Worm (Caenorhabditis elegans) whole organism, mixed stage, embryonic: ENCODE results near the gene C17H11.2.

ENCODE experiments used
- M03D4.4 ChIP-seq: sonication (generic microtip); optimal IDR thresholded peaks from 2 replicates; lab custom pipeline; 2017; ENCODE audit warnings: mild to moderate bottlenecking, missing genetic modification characterization, missing compliant biosample characterization
- bed-3 ChIP-seq: fragments of 200-800 bp; sonication (Bioruptor generic); optimal IDR thresholded peaks from 3 replicates; lab custom pipeline; 2018; ENCODE audit warnings: mild to moderate bottlenecking, missing genetic modification characterization, moderate library complexity, missing compliant biosample characterization
- blmp-1 ChIP-seq: fragments of 150-350 bp; optimal IDR thresholded peaks from 2 replicates; lab custom pipeline; 2014; ENCODE audit warnings: missing biosample characterization, missing genetic modification characterization
- ceh-39 ChIP-seq: fragments of 150-350 bp; optimal IDR thresholded peaks from 2 replicates; lab custom pipeline; 2014; ENCODE audit warnings: missing biosample characterization, missing genetic modification characterization
- ceh-43 ChIP-seq: fragments of 200-800 bp; sonication (Bioruptor generic); optimal IDR thresholded peaks from 2 replicates; lab custom pipeline; 2018; ENCODE audit warnings: mild to moderate bottlenecking, missing genetic modification characterization, moderate library complexity, missing compliant biosample characterization
- ces-1 ChIP-seq: fragments of 150-350 bp; optimal IDR thresholded peaks from 2 replicates; lab custom pipeline; 2014; ENCODE audit warnings: missing biosample characterization, missing genetic modification reagents, missing genetic modification characterization
- cnd-1 ChIP-seq: fragments of 200-800 bp; sonication (Bioruptor generic); optimal IDR thresholded peaks from 2 replicates; lab custom pipeline; 2018; ENCODE audit warnings: mild to moderate bottlenecking, missing genetic modification characterization, missing compliant biosample characterization
- elt-1 ChIP-seq: sonication (generic microtip); optimal IDR thresholded peaks from 2 replicates; lab custom pipeline; 2017; ENCODE audit warnings: missing genetic modification characterization, mild to moderate bottlenecking, missing compliant biosample characterization, antibody characterized with exemption, moderate library complexity, borderline replicate concordance; ENCODE audit not compliant: insufficient read depth
- elt-3 ChIP-seq: fragments of 150-350 bp; optimal IDR thresholded peaks from 2 replicates; lab custom pipeline; 2014; ENCODE audit warnings: missing biosample characterization, missing genetic modification characterization
- ham-2 ChIP-seq: fragments of 200-800 bp; sonication (Bioruptor generic); optimal IDR thresholded peaks from 2 replicates; lab custom pipeline; 2018; ENCODE audit warnings: mild to moderate bottlenecking, missing genetic modification characterization, missing compliant biosample characterization
- lin-13 ChIP-seq: fragments of 150-350 bp; optimal IDR thresholded peaks from 2 replicates; lab custom pipeline; 2014; ENCODE audit warnings: missing biosample characterization, missing genetic modification characterization
- lin-32 ChIP-seq: fragments of 200-800 bp; sonication (Bioruptor generic); optimal IDR thresholded peaks from 2 replicates; lab custom pipeline; 2018; ENCODE audit warnings: mild to moderate bottlenecking, missing genetic modification characterization, missing compliant biosample characterization
- lsy-2 ChIP-seq: fragments of 150-350 bp; optimal IDR thresholded peaks from 2 replicates; lab custom pipeline; 2014; ENCODE audit warnings: missing biosample characterization, missing genetic modification characterization
- mab-5 ChIP-seq: fragments of 150-350 bp; optimal IDR thresholded peaks from 2 replicates; lab custom pipeline; 2014; ENCODE audit warnings: missing biosample characterization, missing genetic modification characterization
- nhr-12 ChIP-seq: fragments of 150-350 bp; optimal IDR thresholded peaks from 2 replicates; lab custom pipeline; 2014; ENCODE audit warnings: missing biosample characterization, missing genetic modification characterization
- nhr-76 ChIP-seq: sonication (generic microtip); optimal IDR thresholded peaks from 2 replicates; lab custom pipeline; 2017; ENCODE audit warnings: missing biosample characterization, missing genetic modification characterization
- pha-4 ChIP-seq: fragments of 150-350 bp; optimal IDR thresholded peaks from 2 replicates; lab custom pipeline; 2018; ENCODE audit warnings: missing biosample characterization, missing genetic modification reagents, missing genetic modification characterization
- snpc-4 ChIP-seq: fragments of 150-350 bp; optimal IDR thresholded peaks from 2 replicates; lab custom pipeline; 2014; ENCODE audit warnings: missing biosample characterization, missing genetic modification characterization
- sptf-1 ChIP-seq: sonication (generic microtip); optimal IDR thresholded peaks from 2 replicates; lab custom pipeline; 2017; ENCODE audit warnings: mild to moderate bottlenecking, missing genetic modification characterization, moderate library complexity, missing compliant biosample characterization
- tbx-8 ChIP-seq: fragments of 200-800 bp; sonication (Bioruptor generic); optimal IDR thresholded peaks from 2 replicates; lab custom pipeline; 2018; ENCODE audit warnings: mild to moderate bottlenecking, missing genetic modification characterization, moderate library complexity, missing compliant biosample characterization
- unc-120 ChIP-seq: sonication (generic microtip); optimal IDR thresholded peaks from 2 replicates; lab custom pipeline; 2017; ENCODE audit warnings: missing genetic modification characterization, missing compliant biosample characterization; ENCODE audit not compliant: poor library complexity, severe bottlenecking
- unc-62 ChIP-seq: fragments of 150-350 bp; optimal IDR thresholded peaks from 2 replicates; lab custom pipeline; 2014; ENCODE audit warnings: missing biosample characterization, missing genetic modification reagents, missing genetic modification characterization
- ztf-11 ChIP-seq: fragments of 150-350 bp; optimal IDR thresholded peaks from 2 replicates; lab custom pipeline; 2014; ENCODE audit warnings: missing biosample characterization, missing genetic modification characterization

Gene C17H11.2

DNA sequence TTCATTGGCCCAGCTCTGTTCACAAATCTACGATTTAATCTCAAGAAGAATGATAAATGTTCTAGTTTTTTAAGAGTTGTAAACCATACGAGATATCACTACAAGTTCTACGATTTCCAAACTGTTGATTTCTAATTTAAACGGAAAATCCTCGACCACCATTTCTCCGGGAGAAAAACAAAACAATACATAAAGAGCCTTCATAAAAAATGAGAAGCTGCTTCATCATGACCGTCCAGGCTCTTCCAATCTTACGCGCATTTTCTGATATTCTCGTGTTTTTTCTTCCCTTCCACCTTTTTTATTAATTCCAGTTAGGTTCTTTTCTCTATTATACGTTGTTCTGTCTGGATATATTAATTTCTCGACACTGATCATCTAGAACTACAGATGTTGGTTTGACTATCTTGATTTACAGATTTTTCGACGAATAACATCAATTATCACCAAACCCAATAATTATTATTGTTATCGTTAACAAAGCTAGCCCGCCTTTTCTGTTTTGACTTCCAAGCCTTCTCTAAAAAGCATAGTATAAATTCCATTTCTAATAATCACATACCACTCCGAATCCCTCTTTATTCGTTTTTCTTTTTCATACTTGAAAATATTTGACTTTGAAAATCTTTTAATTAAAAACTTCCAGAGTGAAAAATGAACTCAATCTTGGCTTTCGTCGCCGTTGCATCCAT, 44.8 kb downstream of the C17H11.2 start, which contains the start of gene C47D2.1:
Gene C47D2.1 (plus strand): TSS at position 642 of the 692 bp plus-strand sequence.
- TF ChIP-seq sptf-1 (no peak), ceh-43 (GFP tag; lab: Kevin White, UChicago) (no peak), mab-5 (tag; lab: Kevin White, UChicago) (no peak), ces-1 (GFP tag; lab: Kevin White, UChicago) (no peak), nhr-76 (tag; lab: Kevin White, UChicago) (no peak)

DNA sequence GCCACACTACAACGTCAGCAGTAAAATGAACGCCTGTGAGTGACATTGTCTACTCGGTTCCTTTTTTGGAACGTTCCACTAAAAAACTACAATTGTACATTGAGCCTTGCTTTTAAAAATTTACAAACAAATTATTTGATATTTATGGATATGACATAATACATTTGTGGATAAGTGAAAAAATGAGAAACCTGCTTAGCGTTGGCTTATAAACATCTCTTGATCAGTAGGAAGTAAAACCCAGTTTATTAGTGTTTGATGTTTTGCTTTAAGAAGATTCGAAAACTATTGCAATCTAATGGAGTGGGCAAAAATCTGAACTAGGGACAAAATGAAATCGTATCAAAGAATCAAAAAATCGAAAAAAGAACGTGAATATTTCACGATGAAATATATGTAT, 47.2 kb downstream of the C17H11.2 start:
- TF ChIP-seq ces-1 (GFP tag; lab: Kevin White, UChicago) (no peak), M03D4.4 (no peak), pha-4 (tag; lab: Kevin White, UChicago) (no peak), tbx-8 (GFP tag; lab: Kevin White, UChicago) (no peak), bed-3 (GFP tag; lab: Kevin White, UChicago) (no peak), blmp-1 (tag; lab: Kevin White, UChicago) (no peak), nhr-12 (tag; lab: Kevin White, UChicago) (no peak), elt-1 (tag; lab: Kevin White, UChicago) (no peak), unc-120 (tag; lab: Kevin White, UChicago) (no peak), lin-32 (GFP tag; lab: Kevin White, UChicago) (no peak), elt-3 (no peak), lin-13 (no peak), unc-62 (GFP tag; lab: Kevin White, UChicago) (no peak)
- TF ChIP-seq, all 35 proteins: peak for 0

DNA sequence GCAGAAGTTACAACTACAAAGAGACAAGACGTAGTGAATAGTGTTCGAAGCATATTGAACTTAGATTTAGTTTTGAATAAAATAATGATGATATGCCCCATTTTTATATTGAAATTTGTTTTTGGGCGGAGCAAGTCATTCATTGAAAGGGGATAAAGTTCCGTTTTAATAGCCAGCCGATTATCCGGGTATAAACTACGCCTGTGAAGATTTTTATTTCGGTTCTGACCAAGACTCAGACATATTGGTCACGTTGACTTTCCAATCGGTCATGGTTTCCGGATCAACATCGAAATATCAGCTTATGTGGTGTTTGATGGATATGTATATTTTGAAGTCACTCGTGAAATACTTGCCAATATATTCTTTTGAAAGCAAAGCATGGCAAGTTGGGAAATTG, 48.9 kb downstream of the C17H11.2 start, which contains the start of gene K02A6.4:
Gene K02A6.4 (minus strand): TSS at position 101 of the 400 bp plus-strand sequence.
- no peak for TF ChIP-seq snpc-4 (tag; lab: Kevin White, UChicago)
- TF ChIP-seq ztf-11 (tag; lab: Kevin White, UChicago), result no peak
- no peak for TF ChIP-seq pha-4 (tag; lab: Kevin White, UChicago)
- no peak for TF ChIP-seq nhr-12 (tag; lab: Kevin White, UChicago)
- TF ChIP-seq, all 35 proteins: peak for 0

DNA sequence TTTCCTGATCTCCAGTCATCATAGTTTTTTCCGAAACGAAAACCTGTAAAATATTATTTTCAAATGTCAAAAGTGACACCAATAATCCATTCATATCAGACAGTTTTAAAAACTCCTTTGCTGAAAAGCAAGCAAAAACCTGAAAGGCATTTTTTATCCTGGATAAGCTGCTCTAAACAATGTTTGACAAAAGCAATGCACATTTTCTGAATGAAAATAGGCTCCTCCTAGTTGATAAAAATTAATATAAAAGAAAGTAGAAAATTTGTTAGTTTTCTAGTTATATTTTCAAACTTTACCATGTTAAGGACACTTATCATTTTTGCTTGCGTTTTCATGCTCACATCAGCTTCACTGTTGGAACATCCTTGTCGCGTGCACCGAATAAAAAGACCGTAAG, 49.7 kb downstream of the C17H11.2 start, which contains the start of gene K02A6.1:
Gene K02A6.1 (plus strand): TSS at position 301 of the 400 bp plus-strand sequence.
- TF ChIP-seq ztf-11 (tag; lab: Kevin White, UChicago) (no peak), bed-3 (GFP tag; lab: Kevin White, UChicago) (no peak), lin-32 (GFP tag; lab: Kevin White, UChicago) (no peak), sptf-1 (no peak), ceh-39 (tag; lab: Kevin White, UChicago) (no peak), ham-2 (no peak), elt-1 (tag; lab: Kevin White, UChicago) (no peak), mab-5 (tag; lab: Kevin White, UChicago) (no peak), elt-3 (no peak), lin-13 (no peak), unc-120 (tag; lab: Kevin White, UChicago) (no peak), nhr-12 (tag; lab: Kevin White, UChicago) (no peak), lsy-2 (tag; lab: Kevin White, UChicago) (no peak), cnd-1 (tag; lab: Kevin White, UChicago) (no peak), blmp-1 (tag; lab: Kevin White, UChicago) (no peak)
